Fruit fly (Drosophila melanogaster) whole organism, embryonic: ENCODE measurements around the gene Hsp83.

Source experiments
- CG5245 ChIP-seq: fragments of 200-800 bp; sonication (Bioruptor generic); optimal IDR thresholded peaks from 3 replicates; lab custom pipeline; 2016; ENCODE audit warnings: missing biosample characterization, missing genetic modification characterization
- Dfd ChIP-seq, 2 experiments: fragments of >200 bp; optimal IDR thresholded peaks; 2 replicates each; lab custom pipeline; 2017; ENCODE audit warnings: missing biosample characterization in 2 of 2, missing genetic modification characterization in 2 of 2
- Opbp ChIP-seq: fragments of 200-800 bp; sonication (Bioruptor generic); IDR thresholded peaks from 3 replicates; pipeline ENCODE4 v1.3.6; 2022; ENCODE audit warnings: missing biosample characterization, missing genetic modification characterization; ENCODE audit not compliant: partially characterized antibody
- Sox102F ChIP-seq: fragments of 200-800 bp; sonication (Bioruptor generic); optimal IDR thresholded peaks from 2 replicates; lab custom pipeline; 2018; ENCODE audit warnings: missing biosample characterization, mild to moderate bottlenecking, missing genetic modification characterization, moderate library complexity
- jigr1 ChIP-seq: fragments of 200-800 bp; sonication (Bioruptor generic); IDR thresholded peaks from 3 replicates; pipeline ENCODE4 v1.3.6; 2022; ENCODE audit warnings: missing biosample characterization, missing genetic modification characterization

DNA sequence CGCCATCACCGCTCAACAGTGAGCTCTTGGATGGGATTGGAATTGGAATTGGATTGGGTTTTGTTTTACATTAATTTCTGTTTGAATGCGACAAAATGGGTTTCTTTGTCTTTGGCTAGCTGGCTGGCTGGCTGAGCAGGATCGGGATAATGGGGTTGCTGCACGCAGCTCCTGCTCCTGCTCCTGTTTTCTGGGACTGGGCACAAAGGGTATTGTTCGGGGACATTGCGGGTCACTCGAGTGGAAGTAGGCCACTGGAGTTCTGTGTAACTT is 48.5 kb downstream of the Hsp83 start:
- TF ChIP-seq Opbp (GFP tag; lab: Robert Waterston, UW) (no peak), jigr1 (no peak), Dfd (GFP tag; optimal IDR thresholded peaks at IDR 0.05; lab: Kevin White, UChicago) (no peak), Sox102F (GFP tag; lab: Kevin White, UChicago) (no peak), CG5245 (GFP tag; lab: Kevin White, UChicago) (no peak)
